Fruit fly (Drosophila melanogaster) whole organism, prepupa: Measurements from ENCODE around the gene CG13312.

ENCODE experiments used
- Blimp-1 ChIP-seq: fragments of 200-800 bp; sonication (Bioruptor generic); optimal IDR thresholded peaks from 3 replicates; lab custom pipeline; 2017; ENCODE audit warnings: missing biosample characterization, missing genetic modification characterization, mild to moderate bottlenecking, moderate library complexity, missing genetic modification reagents
- CG10631 ChIP-seq: fragments of 200-800 bp; sonication (Bioruptor generic); optimal IDR thresholded peaks from 2 replicates; lab custom pipeline; 2016; ENCODE audit warnings: missing biosample characterization, missing genetic modification characterization
- CG10669 ChIP-seq: fragments of 200-800 bp; sonication (Bioruptor generic); optimal IDR thresholded peaks from 3 replicates; lab custom pipeline; 2018; ENCODE audit warnings: missing biosample characterization, mild to moderate bottlenecking, missing genetic modification characterization, moderate library complexity
- CG11294 ChIP-seq: fragments of 200-800 bp; sonication (Bioruptor generic); IDR thresholded peaks from 2 replicates; pipeline ENCODE4 v1.3.6; 2022; ENCODE audit warnings: missing biosample characterization, missing genetic modification characterization
- CG11762 ChIP-seq: fragments of 200-800 bp; sonication (Bioruptor generic); optimal IDR thresholded peaks from 3 replicates; lab custom pipeline; 2016; ENCODE audit warnings: missing biosample characterization, missing genetic modification characterization; ENCODE audit not compliant: insufficient read depth
- CG15336 ChIP-seq: fragments of 200-800 bp; sonication (Bioruptor generic); IDR thresholded peaks from 2 replicates; pipeline ENCODE4 v1.3.6; 2022; ENCODE audit warnings: missing biosample characterization, missing genetic modification characterization
- CG1621 ChIP-seq: fragments of 200-800 bp; sonication (Bioruptor generic); optimal IDR thresholded peaks from 3 replicates; lab custom pipeline; 2018; ENCODE audit warnings: missing biosample characterization, mild to moderate bottlenecking, missing genetic modification characterization
- CG3032 ChIP-seq: fragments of 200-800 bp; optimal IDR thresholded peaks from 2 replicates; lab custom pipeline; 2019; ENCODE audit warnings: missing biosample characterization, mild to moderate bottlenecking, missing genetic modification characterization, moderate library complexity
- CG32006 ChIP-seq: fragments of 200-800 bp; sonication (Bioruptor generic); optimal IDR thresholded peaks from 3 replicates; lab custom pipeline; 2017; ENCODE audit warnings: missing biosample characterization, mild to moderate bottlenecking, missing genetic modification characterization
- CG34406 ChIP-seq: fragments of 200-800 bp; sonication (Bioruptor generic); optimal IDR thresholded peaks from 3 replicates; lab custom pipeline; 2016; ENCODE audit warnings: missing biosample characterization, missing genetic modification characterization
- CG3919 ChIP-seq: fragments of 200-800 bp; sonication (Bioruptor generic); optimal IDR thresholded peaks from 3 replicates; lab custom pipeline; 2016; ENCODE audit warnings: missing biosample characterization, missing genetic modification characterization
- CG6163 ChIP-seq: fragments of 200-800 bp; sonication (Bioruptor generic); IDR thresholded peaks from 3 replicates; pipeline ENCODE4 v1.3.6; 2022; ENCODE audit warnings: missing biosample characterization, missing genetic modification characterization
- CG6276 ChIP-seq: fragments of 200-800 bp; sonication (Bioruptor generic); optimal IDR thresholded peaks from 2 replicates; lab custom pipeline; 2017; ENCODE audit warnings: missing biosample characterization, mild to moderate bottlenecking, missing genetic modification characterization
- CG6808 ChIP-seq: fragments of 200-800 bp; sonication (Bioruptor generic); optimal IDR thresholded peaks from 3 replicates; lab custom pipeline; 2017; ENCODE audit warnings: missing biosample characterization, missing genetic modification characterization, mild to moderate bottlenecking, moderate library complexity, missing genetic modification reagents
- CG6854 ChIP-seq: fragments of 200-800 bp; sonication (Bioruptor generic); optimal IDR thresholded peaks from 2 replicates; lab custom pipeline; 2017; ENCODE audit warnings: missing biosample characterization, mild to moderate bottlenecking, missing genetic modification characterization
- CG7368 ChIP-seq: fragments of 200-800 bp; sonication (Bioruptor generic); optimal IDR thresholded peaks from 3 replicates; lab custom pipeline; 2016; ENCODE audit warnings: missing biosample characterization, missing genetic modification characterization
- CG8119 ChIP-seq: fragments of 200-800 bp; sonication (Bioruptor generic); IDR thresholded peaks from 3 replicates; pipeline ENCODE4 v1.3.6; 2022; ENCODE audit warnings: missing biosample characterization, missing genetic modification characterization
- CG8319 ChIP-seq: fragments of 200-800 bp; sonication (Bioruptor generic); optimal IDR thresholded peaks from 3 replicates; lab custom pipeline; 2016; ENCODE audit warnings: missing biosample characterization, missing genetic modification characterization
- CG8632 ChIP-seq: fragments of 200-800 bp; sonication (Bioruptor generic); optimal IDR thresholded peaks from 3 replicates; lab custom pipeline; 2016; ENCODE audit warnings: missing biosample characterization, missing genetic modification characterization
- Eip75B ChIP-seq: fragments of 200-800 bp; sonication (Bioruptor generic); optimal IDR thresholded peaks from 3 replicates; lab custom pipeline; 2016; ENCODE audit warnings: missing biosample characterization, missing genetic modification characterization
- Ets96B ChIP-seq: fragments of 200-800 bp; optimal IDR thresholded peaks from 2 replicates; lab custom pipeline; 2019; ENCODE audit warnings: missing biosample characterization, mild to moderate bottlenecking, missing genetic modification characterization, moderate library complexity
- Gug ChIP-seq: fragments of 200-800 bp; sonication (Bioruptor generic); IDR thresholded peaks from 2 replicates; pipeline ENCODE4 v1.3.6; 2022; ENCODE audit warnings: missing biosample characterization, missing genetic modification characterization
- Hr38 ChIP-seq: sonication (Bioruptor generic); optimal IDR thresholded peaks from 2 replicates; lab custom pipeline; 2016; ENCODE audit warnings: missing biosample characterization, missing genetic modification characterization
- Hr39 ChIP-seq: fragments of 200-800 bp; sonication (Bioruptor generic); optimal IDR thresholded peaks from 2 replicates; lab custom pipeline; 2016; ENCODE audit warnings: missing biosample characterization, missing genetic modification characterization
- Lpt ChIP-seq: fragments of 200-800 bp; sonication (Bioruptor generic); optimal IDR thresholded peaks from 3 replicates; lab custom pipeline; 2016; ENCODE audit warnings: missing biosample characterization, missing genetic modification characterization
- Met ChIP-seq: fragments of 200-800 bp; sonication (Bioruptor generic); optimal IDR thresholded peaks from 3 replicates; lab custom pipeline; 2016; ENCODE audit warnings: missing biosample characterization, missing genetic modification characterization
- OdsH ChIP-seq: fragments of 200-800 bp; sonication (Bioruptor generic); optimal IDR thresholded peaks from 3 replicates; lab custom pipeline; 2016; ENCODE audit warnings: missing biosample characterization, missing genetic modification characterization
- Smox ChIP-seq: fragments of 200-800 bp; sonication (Bioruptor generic); optimal IDR thresholded peaks from 3 replicates; lab custom pipeline; 2016; ENCODE audit warnings: missing biosample characterization, missing genetic modification characterization
- Sox15 ChIP-seq: fragments of 200-800 bp; sonication (Bioruptor generic); optimal IDR thresholded peaks from 3 replicates; lab custom pipeline; 2016; ENCODE audit warnings: missing biosample characterization, missing genetic modification characterization
- achi ChIP-seq: fragments of 200-800 bp; sonication (Bioruptor generic); optimal IDR thresholded peaks from 3 replicates; lab custom pipeline; 2016; ENCODE audit warnings: missing biosample characterization, missing genetic modification characterization
- acj6 ChIP-seq: fragments of 200-800 bp; sonication (Bioruptor generic); optimal IDR thresholded peaks from 3 replicates; lab custom pipeline; 2016; ENCODE audit warnings: missing biosample characterization, missing genetic modification characterization
- dac ChIP-seq: fragments of 200-800 bp; sonication (Bioruptor generic); optimal IDR thresholded peaks from 2 replicates; lab custom pipeline; 2017; ENCODE audit warnings: missing biosample characterization, mild to moderate bottlenecking, missing genetic modification characterization
- dsx ChIP-seq: fragments of 200-800 bp; optimal IDR thresholded peaks from 3 replicates; lab custom pipeline; 2019; ENCODE audit warnings: missing biosample characterization, mild to moderate bottlenecking, missing genetic modification characterization, moderate library complexity; ENCODE audit not compliant: poor library complexity, severe bottlenecking
- eg ChIP-seq: fragments of 200-800 bp; sonication (Bioruptor generic); IDR thresholded peaks from 3 replicates; pipeline ENCODE4 v1.3.6; 2022; ENCODE audit warnings: missing biosample characterization, missing genetic modification characterization
- esn ChIP-seq: fragments of 200-800 bp; sonication (Bioruptor generic); optimal IDR thresholded peaks from 2 replicates; lab custom pipeline; 2016; ENCODE audit warnings: missing biosample characterization, mild to moderate bottlenecking, missing genetic modification characterization, moderate library complexity
- fd59A ChIP-seq: fragments of 200-800 bp; sonication (Bioruptor generic); optimal IDR thresholded peaks from 2 replicates; lab custom pipeline; 2017; ENCODE audit warnings: missing biosample characterization, mild to moderate bottlenecking, missing genetic modification characterization, missing genetic modification reagents
- fd85E ChIP-seq: fragments of 200-800 bp; sonication (Bioruptor generic); optimal IDR thresholded peaks from 3 replicates; lab custom pipeline; 2016; ENCODE audit warnings: missing biosample characterization, missing genetic modification characterization
- fkh ChIP-seq: fragments of 200-800 bp; sonication (Bioruptor generic); optimal IDR thresholded peaks from 3 replicates; lab custom pipeline; 2017; ENCODE audit warnings: missing biosample characterization, mild to moderate bottlenecking, missing genetic modification characterization, moderate library complexity
- lz ChIP-seq: fragments of 200-800 bp; sonication (Bioruptor generic); optimal IDR thresholded peaks from 3 replicates; lab custom pipeline; 2016; ENCODE audit warnings: missing biosample characterization, missing genetic modification characterization
- net ChIP-seq: fragments of 200-800 bp; sonication (Bioruptor generic); optimal IDR thresholded peaks from 3 replicates; lab custom pipeline; 2016; ENCODE audit warnings: missing biosample characterization, missing genetic modification characterization
- pdm3 ChIP-seq: fragments of 200-800 bp; sonication (Bioruptor generic); optimal IDR thresholded peaks from 3 replicates; lab custom pipeline; 2016; ENCODE audit warnings: missing biosample characterization, missing genetic modification characterization
- salr ChIP-seq, 2 experiments: fragments of 200-800 bp; sonication (Bioruptor generic); optimal IDR thresholded peaks; 3 replicates each; lab custom pipeline; 2016 to 2018; ENCODE audit warnings: missing biosample characterization in 2 of 2, missing genetic modification characterization in 2 of 2, mild to moderate bottlenecking in 1 of 2
- spab ChIP-seq: fragments of 200-800 bp; sonication (Bioruptor generic); optimal IDR thresholded peaks from 2 replicates; lab custom pipeline; 2017; ENCODE audit warnings: missing biosample characterization, mild to moderate bottlenecking, missing genetic modification characterization, missing genetic modification reagents
- ss ChIP-seq, 2 experiments: fragments of 200-800 bp; sonication (Bioruptor generic); optimal IDR thresholded peaks; 2 replicates in 1 of 2; 3 replicates in 1 of 2; lab custom pipeline; 2017 to 2018; ENCODE audit warnings: mild to moderate bottlenecking in 2 of 2, missing biosample characterization in 2 of 2, missing genetic modification characterization in 2 of 2, moderate library complexity in 1 of 2
- svp ChIP-seq: fragments of 200-800 bp; sonication (Bioruptor generic); peaks from one replicate; lab custom pipeline; 2016; ENCODE audit warnings: missing biosample characterization, missing genetic modification characterization
- topi ChIP-seq: fragments of 200-800 bp; sonication (Bioruptor generic); optimal IDR thresholded peaks from 3 replicates; lab custom pipeline; 2016; ENCODE audit warnings: missing biosample characterization, missing genetic modification characterization
- vri ChIP-seq: fragments of 200-800 bp; sonication (Bioruptor generic); optimal IDR thresholded peaks from 3 replicates; lab custom pipeline; 2016; ENCODE audit warnings: missing biosample characterization, mild to moderate bottlenecking, missing genetic modification characterization

CG13312 gene

dm6 chr3L:8824403-8825029 is 17.5 kb upstream of the CG13312 start (continued):
- TF ChIP-seq Lpt (GFP tag; lab: Kevin White, UChicago) = no peak
- no peak for TF ChIP-seq Met
- peak; percentile 12 for TF ChIP-seq CG11762
- no peak for TF ChIP-seq Hr38 (GFP tag; lab: Kevin White, UChicago)
- TF ChIP-seq, all 60 proteins: peak for 9

DNA sequence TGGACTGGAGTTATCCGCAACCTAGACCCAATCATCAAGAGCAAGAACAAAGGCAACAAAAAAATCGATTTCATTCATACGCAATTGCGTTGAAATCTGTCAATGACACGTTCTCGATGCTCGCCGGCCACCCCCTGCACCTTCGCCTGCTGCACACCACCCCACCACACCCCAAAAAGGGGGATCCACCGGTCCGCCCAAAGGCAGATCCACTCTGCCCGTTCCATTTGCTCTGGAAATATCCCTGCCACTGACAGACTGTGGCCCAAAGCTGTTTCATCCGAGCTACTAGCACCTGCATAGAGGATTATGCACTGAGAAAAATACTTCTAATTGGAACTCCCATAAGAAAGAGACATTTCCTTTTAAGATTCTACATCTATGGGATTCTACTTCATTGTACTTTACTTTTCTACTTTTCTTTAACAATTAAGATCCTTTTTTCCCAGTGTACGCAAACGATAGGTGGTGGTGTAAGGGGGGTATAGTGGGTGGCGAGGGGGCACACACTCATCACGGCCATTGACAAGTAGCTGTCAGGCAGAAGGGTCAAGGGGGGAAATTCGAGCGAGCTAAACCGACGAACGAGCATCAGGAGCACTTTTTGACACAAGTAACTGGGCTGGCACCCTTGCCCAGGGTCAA is 16.8 kb upstream of the CG13312 start:
- TF ChIP-seq OdsH = peak; percentile 81
- peak; percentile 38 for TF ChIP-seq CG7368
- TF ChIP-seq dac (GFP tag; lab: Kevin White, UChicago) = no peak
- peak; percentile 69 for TF ChIP-seq dsx (GFP tag; lab: Kevin White, UChicago)
- peak; percentile 61 for TF ChIP-seq CG10669 (GFP tag; lab: Kevin White, UChicago)
- peak; percentile 76 to 81 for TF ChIP-seq ss (GFP tag; optimal IDR thresholded peaks at IDR 0.05; lab: Kevin White, UChicago)
- peak; percentile 79 for TF ChIP-seq CG34406
- TF ChIP-seq CG3919 (GFP tag; lab: Kevin White, UChicago) = peak; percentile 46
- peak; percentile 51 for TF ChIP-seq Eip75B
- peak; percentile 53; the same call in 1 of the 2 replicates for TF ChIP-seq Gug (GFP tag; lab: Robert Waterston, UW)
- TF ChIP-seq eg (GFP tag; lab: Robert Waterston, UW) = peak; percentile 71
- no peak for TF ChIP-seq CG11294 (GFP tag; lab: Robert Waterston, UW)
- peak; percentile 78 for TF ChIP-seq svp
- peak; percentile 84 for TF ChIP-seq CG1621 (tag; lab: Kevin White, UChicago)
- no peak for TF ChIP-seq CG6854 (GFP tag; lab: Kevin White, UChicago)
- TF ChIP-seq Hr38 (GFP tag; lab: Kevin White, UChicago) = no peak
- TF ChIP-seq CG32006 = peak; percentile 53
- peak; percentile 83 for TF ChIP-seq acj6 (GFP tag; lab: Kevin White, UChicago)
- TF ChIP-seq esn (GFP tag; lab: Kevin White, UChicago) = peak; percentile 57
- peak; percentile 55 for TF ChIP-seq Met
- peak; percentile 67 for TF ChIP-seq pdm3 (GFP tag; lab: Kevin White, UChicago)
- peak; percentile 84 for TF ChIP-seq fd59A
- peak; percentile 45 for TF ChIP-seq lz
- peak; percentile 67 to 83 for TF ChIP-seq salr (GFP tag; optimal IDR thresholded peaks at IDR 0.05; lab: Kevin White, UChicago)
- peak; percentile 68 for TF ChIP-seq Sox15 (GFP tag; lab: Kevin White, UChicago)
- TF ChIP-seq topi = peak; percentile 35
- TF ChIP-seq net = peak; percentile 75
- TF ChIP-seq CG8319 = peak; percentile 30
- TF ChIP-seq Smox (GFP tag; lab: Kevin White, UChicago) = peak; percentile 47
- TF ChIP-seq Blimp-1 (GFP tag; lab: Kevin White, UChicago) = no peak
- TF ChIP-seq achi (GFP tag; lab: Kevin White, UChicago) = peak; percentile 75
- peak; percentile 86 for TF ChIP-seq CG6163 (GFP tag; lab: Robert Waterston, UW)
- TF ChIP-seq CG8632 = peak; percentile 79
- TF ChIP-seq Hr39 (GFP tag; lab: Kevin White, UChicago) = peak; percentile 73
- TF ChIP-seq CG11762 = no peak
- TF ChIP-seq CG3032 (tag; lab: Kevin White, UChicago) = peak; percentile 84
- peak; percentile 78 for TF ChIP-seq CG6808 (GFP tag; lab: Kevin White, UChicago)
- peak; percentile 78 for TF ChIP-seq Ets96B (tag; lab: Kevin White, UChicago)
- TF ChIP-seq spab = peak; percentile 63
- no peak for TF ChIP-seq fd85E (GFP tag; lab: Kevin White, UChicago)
- TF ChIP-seq CG15336 (GFP tag; lab: Robert Waterston, UW) = peak; percentile 39; the same call in 1 of the 2 replicates
- peak; percentile 66 for TF ChIP-seq CG10631 (GFP tag; lab: Kevin White, UChicago)
- TF ChIP-seq CG8119 = peak; percentile 60; the same call in 2 of the 3 replicates
- TF ChIP-seq Lpt (GFP tag; lab: Kevin White, UChicago) = peak; percentile 11
- no peak for TF ChIP-seq fkh (GFP tag; lab: Kevin White, UChicago)
- no peak for TF ChIP-seq vri
- no peak for TF ChIP-seq CG6276 (GFP tag; lab: Kevin White, UChicago)
